Fruit fly (Drosophila melanogaster): ENCODE measurements around the gene Ir94g.

Gene Ir94g

DNA sequence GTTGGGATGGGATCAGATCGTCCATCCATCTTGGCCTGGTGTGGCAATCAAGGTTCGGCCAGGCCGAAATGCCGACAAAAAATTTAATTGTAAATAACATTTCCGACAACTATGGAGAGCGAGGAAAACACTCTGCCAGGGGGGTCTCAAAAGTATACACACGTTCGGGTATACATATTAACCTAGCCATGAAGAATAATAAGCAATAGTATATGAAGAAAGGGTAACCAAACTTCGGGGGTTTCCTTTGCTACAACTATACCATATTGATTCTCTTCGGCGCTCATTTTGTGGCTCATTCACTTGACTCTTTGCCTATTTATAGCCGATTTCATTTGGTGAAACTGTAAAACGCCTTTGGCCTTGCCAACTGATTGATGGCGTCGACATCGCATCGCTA is 13.6 kb downstream of the Ir94g start:
- no peak for TF ChIP-seq usp (GFP tag; optimal IDR thresholded peaks at IDR 0.05)
- TF ChIP-seq pan (optimal IDR thresholded peaks at IDR 0.05) = no peak
- TF ChIP-seq EcR (GFP tag; optimal IDR thresholded peaks at IDR 0.05) = no peak
- no peak for TF ChIP-seq Dll (optimal IDR thresholded peaks at IDR 0.05)
- no peak for TF ChIP-seq CG8478 (optimal IDR thresholded peaks at IDR 0.05)
- TF ChIP-seq psq (optimal IDR thresholded peaks at IDR 0.05) = no peak

DNA sequence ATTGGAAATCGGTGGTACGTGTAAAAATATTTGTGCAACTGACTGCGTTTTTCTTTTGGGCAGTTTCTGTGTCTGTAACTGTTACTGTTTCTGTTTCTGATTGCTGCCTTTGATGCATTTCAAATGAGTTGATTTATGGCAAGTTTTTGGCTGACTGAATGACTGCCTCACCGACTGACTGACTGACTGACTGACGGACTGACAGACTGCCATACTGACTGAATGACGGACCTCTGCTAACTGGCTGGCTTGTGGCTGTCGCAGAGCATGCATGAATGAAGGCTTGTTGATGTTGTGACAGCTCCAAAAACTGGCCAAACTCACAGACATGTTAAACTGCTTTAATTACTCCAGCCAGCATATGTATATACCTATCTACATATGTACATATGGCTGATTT is 19.8 kb downstream of the Ir94g start:
- no peak for TF ChIP-seq EcR (GFP tag; optimal IDR thresholded peaks at IDR 0.05)
- no peak for TF ChIP-seq pan (optimal IDR thresholded peaks at IDR 0.05)

DNA sequence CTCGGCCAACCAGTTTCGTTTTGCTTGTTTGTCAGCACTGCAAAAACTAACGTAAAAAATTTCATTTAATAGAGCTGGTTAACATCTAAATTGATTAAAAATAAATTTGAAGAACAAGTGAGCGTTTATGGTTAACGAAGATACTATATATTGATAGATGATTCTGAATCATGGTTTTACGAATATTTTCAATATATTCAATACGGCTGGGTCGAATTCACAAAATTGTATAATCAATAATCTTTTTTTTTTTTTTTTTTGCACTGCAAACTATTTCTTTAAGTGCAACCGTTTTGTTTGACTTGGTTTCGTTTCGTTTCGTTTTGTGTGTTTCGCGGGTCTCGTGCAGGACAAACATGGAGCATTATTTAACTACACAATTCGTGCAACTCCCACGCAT is 21.1 kb downstream of the Ir94g start:
- TF ChIP-seq psq (optimal IDR thresholded peaks at IDR 0.05) (no peak), usp (GFP tag; optimal IDR thresholded peaks at IDR 0.05) (no peak), Dll (optimal IDR thresholded peaks at IDR 0.05) (no peak), pan (optimal IDR thresholded peaks at IDR 0.05) (no peak), EcR (GFP tag; optimal IDR thresholded peaks at IDR 0.05) (no peak), CG8478 (optimal IDR thresholded peaks at IDR 0.05) (no peak)

DNA sequence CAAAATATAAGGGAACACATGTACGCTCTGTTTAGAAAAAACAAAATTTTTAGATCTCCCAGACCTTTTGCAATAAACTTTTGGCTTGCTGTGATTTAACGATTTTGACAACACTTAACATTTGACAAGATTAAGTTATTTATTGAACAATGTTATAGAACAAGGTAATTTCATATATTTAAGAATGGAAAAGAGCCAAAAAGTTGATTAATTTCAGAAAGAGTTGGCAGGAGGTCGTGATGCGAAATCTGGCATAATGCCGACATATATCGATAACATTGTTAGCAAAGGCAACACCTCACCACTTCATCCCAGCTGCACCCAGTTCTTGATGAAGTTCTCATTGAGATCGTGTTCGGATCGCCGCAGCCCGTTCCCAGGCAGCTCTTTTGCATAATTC is 23.7 kb downstream of the Ir94g start, which contains the start of gene CG34289:
Gene CG34289, minus strand, starts transcription at position 101 of the 400 bp plus-strand sequence.
- TF ChIP-seq EcR (GFP tag; optimal IDR thresholded peaks at IDR 0.05) (no peak), CG8478 (optimal IDR thresholded peaks at IDR 0.05) (no peak), Dll (optimal IDR thresholded peaks at IDR 0.05) (no peak), usp (GFP tag; optimal IDR thresholded peaks at IDR 0.05) (no peak)

DNA sequence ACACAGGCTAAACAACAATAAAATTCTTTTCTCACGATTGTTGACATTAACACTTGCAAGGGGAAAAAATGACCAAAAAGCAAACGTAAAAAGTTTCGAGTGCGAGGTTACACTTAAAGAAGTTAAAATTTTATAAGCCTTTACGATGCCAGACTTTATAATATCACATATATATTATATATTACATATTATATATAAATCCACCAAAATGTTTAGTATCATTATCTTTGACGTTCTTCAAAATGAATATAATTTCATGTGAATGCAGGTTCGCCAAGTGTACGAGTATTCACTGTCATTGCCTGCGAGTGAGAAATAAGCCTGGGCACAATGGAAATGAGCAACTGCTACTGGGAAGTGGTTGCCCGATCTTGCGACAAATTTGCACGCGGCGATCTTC is 24.6 kb downstream of the Ir94g start:
- no peak for TF ChIP-seq CG8478 (optimal IDR thresholded peaks at IDR 0.05)
- TF ChIP-seq EcR (GFP tag; optimal IDR thresholded peaks at IDR 0.05) = no peak
- no peak for TF ChIP-seq psq (optimal IDR thresholded peaks at IDR 0.05)
- no peak for TF ChIP-seq pan (optimal IDR thresholded peaks at IDR 0.05)
- TF ChIP-seq Dll (optimal IDR thresholded peaks at IDR 0.05) = no peak
- TF ChIP-seq usp (GFP tag; optimal IDR thresholded peaks at IDR 0.05) = no peak

DNA sequence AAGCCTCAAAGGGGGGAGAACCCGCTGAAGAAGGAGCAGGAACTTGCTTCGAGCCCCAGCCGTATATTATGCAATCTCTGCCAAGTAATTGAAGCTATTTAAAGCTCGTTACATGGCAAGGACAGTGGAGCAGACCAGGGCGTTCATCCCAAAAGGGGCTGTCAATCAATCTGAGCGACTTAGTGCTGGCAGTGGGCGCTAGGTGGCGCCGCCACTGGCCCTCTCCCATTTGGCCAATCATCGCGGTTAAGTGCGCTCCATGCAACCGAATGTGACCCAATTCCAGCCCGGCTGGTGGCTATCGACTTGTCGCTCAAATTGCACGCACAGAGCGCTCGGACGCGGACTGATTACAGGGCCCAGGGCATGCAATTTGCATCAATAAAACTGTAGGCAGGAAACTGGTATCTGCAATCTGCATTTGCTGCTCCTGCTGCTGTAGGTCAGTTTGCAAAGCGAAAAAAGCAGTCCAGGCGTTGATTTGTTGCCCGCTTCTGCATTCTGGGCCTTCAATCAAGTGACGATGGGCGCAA is 25.8 kb downstream of the Ir94g start:
- TF ChIP-seq psq (optimal IDR thresholded peaks at IDR 0.05) (no peak), Dll (optimal IDR thresholded peaks at IDR 0.05) (peak; percentile 78), EcR (GFP tag; optimal IDR thresholded peaks at IDR 0.05) (no peak), usp (GFP tag; optimal IDR thresholded peaks at IDR 0.05) (no peak), pan (optimal IDR thresholded peaks at IDR 0.05) (no peak), CG8478 (optimal IDR thresholded peaks at IDR 0.05) (no peak)

DNA sequence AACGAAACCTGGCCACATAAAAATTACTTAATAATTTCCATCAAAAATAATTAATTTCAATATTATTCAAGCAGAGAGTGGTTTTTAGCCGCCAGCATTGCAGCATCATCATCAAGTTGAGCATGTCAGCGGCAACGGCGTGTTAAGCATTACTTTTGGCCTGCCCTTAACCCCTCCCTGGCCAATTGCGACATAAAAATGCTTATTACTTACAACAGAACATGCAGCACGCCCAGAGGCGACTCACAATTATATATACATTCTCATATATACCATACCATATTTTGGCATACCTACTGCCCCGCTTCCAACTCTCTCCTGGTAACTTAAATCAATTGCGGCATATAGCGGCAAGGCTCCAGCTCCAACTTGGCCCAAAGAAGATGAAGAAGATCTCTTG is 27.7 kb downstream of the Ir94g start:
- TF ChIP-seq CG8478 (optimal IDR thresholded peaks at IDR 0.05) = no peak
- TF ChIP-seq EcR (GFP tag; optimal IDR thresholded peaks at IDR 0.05) = no peak
- peak; percentile 29 for TF ChIP-seq Dll (optimal IDR thresholded peaks at IDR 0.05)

DNA sequence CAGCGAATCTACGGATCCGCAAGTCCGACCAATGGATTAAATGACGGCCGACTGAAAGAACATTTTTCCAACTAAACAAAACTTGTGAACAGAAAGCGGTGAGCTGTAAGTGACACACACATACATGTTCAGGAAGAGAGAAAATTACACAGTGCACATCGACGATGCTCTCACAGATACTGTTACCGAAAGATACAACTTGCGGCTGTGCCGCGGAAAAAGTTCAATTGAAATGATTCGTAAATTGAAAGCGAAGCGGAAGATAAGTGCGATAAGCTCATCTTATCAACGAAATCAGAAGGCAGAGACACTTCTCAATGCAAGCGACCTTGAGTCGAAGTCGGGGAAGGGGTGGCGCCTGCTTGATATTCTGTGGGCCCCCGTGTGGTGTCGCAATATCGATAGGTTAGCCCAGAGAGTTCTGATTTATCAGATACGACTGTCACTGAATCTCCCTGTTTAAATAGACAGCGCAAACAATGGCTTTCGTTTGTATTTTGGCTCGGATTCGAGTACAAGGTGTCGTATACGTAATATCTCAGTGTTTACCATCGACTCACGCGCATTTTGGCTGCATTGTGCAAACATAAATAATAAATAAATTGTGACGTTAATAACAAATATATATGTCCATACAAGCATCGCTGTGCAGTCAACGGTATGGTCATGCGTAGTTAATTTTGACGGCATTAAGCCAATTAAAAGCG is 35.9 kb downstream of the Ir94g start, which contains the start of gene Irk2:
Gene Irk2, minus strand, starts transcription at position 51 of the 707 bp plus-strand sequence.
- TF ChIP-seq CG8478 (optimal IDR thresholded peaks at IDR 0.05) = no peak
- TF ChIP-seq Dll (optimal IDR thresholded peaks at IDR 0.05) = no peak
- no peak for TF ChIP-seq EcR (GFP tag; optimal IDR thresholded peaks at IDR 0.05)
- TF ChIP-seq psq (optimal IDR thresholded peaks at IDR 0.05) = no peak
- no peak for TF ChIP-seq pan (optimal IDR thresholded peaks at IDR 0.05)
- TF ChIP-seq usp (GFP tag; optimal IDR thresholded peaks at IDR 0.05) = no peak

DNA sequence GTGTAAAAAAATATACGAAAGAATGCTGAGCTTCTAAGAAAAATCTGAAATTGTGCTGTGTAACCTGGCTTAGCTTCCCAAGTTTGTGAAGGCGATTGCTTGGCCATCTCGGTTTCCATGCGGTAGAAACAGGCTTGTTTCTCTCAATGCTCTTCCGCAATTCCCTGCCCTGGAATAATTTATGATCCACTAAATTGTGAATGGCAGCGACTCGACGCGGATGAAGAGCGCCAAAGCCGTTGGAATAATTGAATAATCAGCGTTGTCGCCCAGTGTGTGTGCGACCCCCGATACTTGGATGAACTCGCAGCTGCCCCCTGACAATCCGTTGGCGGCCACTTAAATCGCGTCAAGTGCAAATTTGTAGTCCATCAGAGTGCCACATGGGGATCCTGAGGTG is 37.8 kb downstream of the Ir94g start, which contains the start of gene CG10177:
Gene CG10177, minus strand, starts transcription at position 101 of the 400 bp plus-strand sequence.
- TF ChIP-seq psq (optimal IDR thresholded peaks at IDR 0.05) (no peak), EcR (GFP tag; optimal IDR thresholded peaks at IDR 0.05) (no peak), CG8478 (optimal IDR thresholded peaks at IDR 0.05) (no peak), Dll (optimal IDR thresholded peaks at IDR 0.05) (no peak), usp (GFP tag; optimal IDR thresholded peaks at IDR 0.05) (no peak), pan (optimal IDR thresholded peaks at IDR 0.05) (no peak)

DNA sequence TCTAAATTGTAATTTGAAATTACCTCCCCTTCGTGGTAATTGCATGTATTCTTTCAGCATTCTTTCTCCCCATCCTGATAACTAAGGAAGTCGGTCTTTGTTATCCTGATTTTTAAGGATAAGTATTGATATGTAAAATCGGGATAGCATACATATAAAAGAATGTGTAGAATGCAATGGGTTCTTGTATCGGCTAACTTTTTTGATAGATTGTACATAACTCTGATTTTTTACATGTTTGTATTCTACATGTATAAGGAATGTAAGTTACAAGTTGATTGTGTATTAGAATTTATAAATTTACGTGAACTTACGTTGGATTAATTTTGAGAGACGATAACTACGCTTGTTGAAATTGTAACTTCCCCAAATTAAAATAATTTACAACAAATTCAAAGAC is 38.6 kb downstream of the Ir94g start:
- TF ChIP-seq pan (optimal IDR thresholded peaks at IDR 0.05) (no peak), Dll (optimal IDR thresholded peaks at IDR 0.05) (no peak), usp (GFP tag; optimal IDR thresholded peaks at IDR 0.05) (no peak), EcR (GFP tag; optimal IDR thresholded peaks at IDR 0.05) (no peak), CG8478 (optimal IDR thresholded peaks at IDR 0.05) (no peak), psq (optimal IDR thresholded peaks at IDR 0.05) (no peak)

DNA sequence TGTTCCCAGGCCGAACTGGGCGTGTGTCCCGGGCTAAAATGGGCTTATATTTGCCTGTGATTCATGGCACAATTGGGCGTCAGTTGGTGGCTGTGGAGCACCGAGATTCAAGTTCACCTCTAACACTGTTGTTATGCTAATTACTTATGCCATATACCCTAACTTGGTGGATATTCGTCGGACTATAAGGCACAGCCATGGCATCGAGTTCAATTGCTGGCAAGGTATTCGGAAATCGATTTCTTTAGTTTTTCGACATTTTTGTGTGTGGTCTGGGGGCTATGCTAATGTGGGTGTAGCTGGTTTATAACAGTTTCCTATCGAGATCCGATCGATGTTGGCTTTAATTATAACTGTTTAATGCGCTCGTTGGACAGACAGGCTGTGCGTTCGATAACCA is 42.4 kb downstream of the Ir94g start:
- TF ChIP-seq EcR (GFP tag; optimal IDR thresholded peaks at IDR 0.05) (no peak), pan (optimal IDR thresholded peaks at IDR 0.05) (no peak), Dll (optimal IDR thresholded peaks at IDR 0.05) (no peak), CG8478 (optimal IDR thresholded peaks at IDR 0.05) (no peak), psq (optimal IDR thresholded peaks at IDR 0.05) (no peak), usp (GFP tag; optimal IDR thresholded peaks at IDR 0.05) (no peak)

DNA sequence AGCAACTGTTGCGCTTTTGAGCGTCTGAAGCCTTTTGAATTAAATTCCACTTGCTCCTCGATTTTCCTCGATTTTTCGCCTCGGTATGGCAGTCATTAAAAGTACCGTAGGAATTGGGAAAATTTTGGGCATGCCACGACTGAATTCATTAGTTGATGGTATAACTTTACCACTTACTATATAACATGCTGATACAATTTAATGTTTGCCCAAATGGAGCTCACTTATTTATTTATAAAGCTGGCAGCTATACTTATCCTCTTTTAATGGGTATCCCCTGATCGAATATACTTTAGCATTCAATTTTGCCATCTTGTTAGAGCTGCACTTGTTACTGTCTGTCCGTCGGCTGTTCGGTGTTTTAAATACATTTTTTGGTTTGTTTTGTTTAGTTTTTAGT is 43.7 kb downstream of the Ir94g start:
- TF ChIP-seq Dll (optimal IDR thresholded peaks at IDR 0.05) (no peak), CG8478 (optimal IDR thresholded peaks at IDR 0.05) (no peak), EcR (GFP tag; optimal IDR thresholded peaks at IDR 0.05) (no peak), psq (optimal IDR thresholded peaks at IDR 0.05) (no peak), usp (GFP tag; optimal IDR thresholded peaks at IDR 0.05) (no peak), pan (optimal IDR thresholded peaks at IDR 0.05) (no peak)

DNA sequence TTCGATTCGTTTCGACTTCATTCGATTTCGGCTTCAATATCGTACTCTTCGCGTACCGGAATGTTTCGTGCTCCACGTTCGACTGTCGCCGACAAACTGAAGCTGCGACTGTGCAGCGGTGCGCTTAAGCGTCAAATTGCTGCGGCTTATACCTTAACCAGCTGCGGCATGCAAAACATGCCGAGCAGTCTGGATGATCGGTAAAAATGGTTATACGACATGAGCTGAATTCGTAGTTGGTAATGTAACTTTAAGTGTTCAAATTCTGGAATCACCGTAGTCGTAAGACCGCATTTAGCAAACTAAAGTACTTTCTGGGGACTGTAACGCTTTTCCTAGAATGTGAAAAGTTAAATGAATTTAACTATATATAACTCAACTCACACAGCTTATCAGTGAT is 47.2 kb downstream of the Ir94g start, which contains the start of gene CG10175:
Gene CG10175, minus strand, starts transcription at position 101 of the 400 bp plus-strand sequence.
- TF ChIP-seq CG8478 (optimal IDR thresholded peaks at IDR 0.05) (no peak), psq (optimal IDR thresholded peaks at IDR 0.05) (no peak), EcR (GFP tag; optimal IDR thresholded peaks at IDR 0.05) (no peak), pan (optimal IDR thresholded peaks at IDR 0.05) (no peak), Dll (optimal IDR thresholded peaks at IDR 0.05) (no peak), usp (GFP tag; optimal IDR thresholded peaks at IDR 0.05) (no peak)

Measured in whole organism.